Worm (Caenorhabditis elegans): ENCODE results near the gene C08F8.3.

ce11 chrIV:11126004-11126027 lies 29.0 kb upstream of the C08F8.3 start, which contains the start of gene swsn-4:
- TF ChIP-seq aly-2 (tag; optimal IDR thresholded peaks at IDR 0.05) (no peak), unc-62 (GFP tag; optimal IDR thresholded peaks at IDR 0.05) (no peak), egl-27 (tag; optimal IDR thresholded peaks at IDR 0.05) (no peak)

All from whole organism, L2 larva.